In genomic region chr2L:9700454-9700853, dm6 we compare ENCODE assay signal across 4 fruit fly cellular contexts.
TF ChIP-seq lines count a peak whose summit lies in the region.

Gene pelo (plus strand): TSS chr2L:9700810.

TF ChIP-seq in whole organism, adult, 20 proteins besides CTCF, POLR2A, EP300 and RAD21 (continued from another document):
- TF ChIP-seq CG11617 (GFP tag; optimal IDR thresholded peaks at IDR 0.05; lab: Kevin White, UChicago) (peak; percentile 75), cnc (optimal IDR thresholded peaks at IDR 0.05; lab: Kevin White, UChicago) (no peak)

TF ChIP-seq in whole organism, embryonic, 481 proteins besides CTCF, POLR2A, EP300 and RAD21 (continued from another document and continues in another):
- no peak for TF ChIP-seq pita (GFP tag; optimal IDR thresholded peaks at IDR 0.05; lab: Kevin White, UChicago)
- TF ChIP-seq CG17568 (GFP tag; optimal IDR thresholded peaks at IDR 0.05; lab: Kevin White, UChicago): peak; percentile 28
- TF ChIP-seq CG10267 (tag; optimal IDR thresholded peaks at IDR 0.05; lab: Kevin White, UChicago): peak; percentile 74
- TF ChIP-seq ind (GFP tag; optimal IDR thresholded peaks at IDR 0.05; lab: Kevin White, UChicago): peak; percentile 56
- TF ChIP-seq sd (tag; optimal IDR thresholded peaks at IDR 0.05; lab: Kevin White, UChicago): peak; percentile 60
- TF ChIP-seq danr (GFP tag; IDR thresholded peaks at IDR 0.05; lab: Robert Waterston, UW): 0 out of 2 replicates have a peak, but pooled peaks have one; percentile 40
- TF ChIP-seq Xbp1 (GFP tag; optimal IDR thresholded peaks at IDR 0.05; lab: Kevin White, UChicago): peak; percentile 64
- TF ChIP-seq esg (GFP tag; conservative IDR thresholded peaks at IDR 0.05; lab: Robert Waterston, UW): peak; percentile 54
- peak; percentile 51 for TF ChIP-seq pzg (GFP tag; optimal IDR thresholded peaks at IDR 0.05; lab: Kevin White, UChicago)
- peak in 1 of 2 experiments; percentile 67 for TF ChIP-seq bsh (GFP tag; optimal IDR thresholded peaks at IDR 0.05; lab: Kevin White, UChicago)
- no peak for TF ChIP-seq chif (GFP tag; optimal IDR thresholded peaks at IDR 0.05; lab: Kevin White, UChicago)
- TF ChIP-seq CG14667 (GFP tag; IDR thresholded peaks at IDR 0.05; lab: Robert Waterston, UW): no peak
- peak; percentile 63 for TF ChIP-seq CG9727 (GFP tag; optimal IDR thresholded peaks at IDR 0.05; lab: Kevin White, UChicago)
- TF ChIP-seq BEAF-32 (GFP tag; optimal IDR thresholded peaks at IDR 0.05; lab: Kevin White, UChicago): peak; percentile 39
- peak; percentile 5 for TF ChIP-seq Mad (GFP tag; optimal IDR thresholded peaks at IDR 0.05; lab: Kevin White, UChicago)
- TF ChIP-seq Hsf (GFP tag; optimal IDR thresholded peaks at IDR 0.05; lab: Kevin White, UChicago): peak; percentile 14
- no peak for TF ChIP-seq CG5180 (GFP tag; optimal IDR thresholded peaks at IDR 0.05; lab: Kevin White, UChicago)
- peak; percentile 45 for TF ChIP-seq Oli (tag; optimal IDR thresholded peaks at IDR 0.05; lab: Kevin White, UChicago)
- TF ChIP-seq yki (optimal IDR thresholded peaks at IDR 0.05; lab: Kevin White, UChicago): no peak
- peak; percentile 35 for TF ChIP-seq tin (GFP tag; optimal IDR thresholded peaks at IDR 0.05; lab: Kevin White, UChicago)
- TF ChIP-seq CG10209 (GFP tag; optimal IDR thresholded peaks at IDR 0.05; lab: Kevin White, UChicago): peak; percentile 63
- no peak for TF ChIP-seq Doc3 (GFP tag; IDR thresholded peaks at IDR 0.05; lab: Robert Waterston, UW; ENCODE audit: partially characterized antibody)
- TF ChIP-seq MTF-1 (GFP tag; optimal IDR thresholded peaks at IDR 0.05; lab: Kevin White, UChicago; ENCODE audit: borderline replicate concordance): no peak
- peak; percentile 77 for TF ChIP-seq Xrp1 (GFP tag; IDR thresholded peaks at IDR 0.05; lab: Robert Waterston, UW)
- TF ChIP-seq CG13123 (GFP tag; optimal IDR thresholded peaks at IDR 0.05; lab: Kevin White, UChicago): peak; percentile 59
- peak; percentile 5 for TF ChIP-seq tio (GFP tag; optimal IDR thresholded peaks at IDR 0.05; lab: Kevin White, UChicago)
- TF ChIP-seq Bteb2 (GFP tag; optimal IDR thresholded peaks at IDR 0.05; lab: Kevin White, UChicago): peak; percentile 23
- peak; percentile 70 for TF ChIP-seq CG7839 (tag; optimal IDR thresholded peaks at IDR 0.05; lab: Kevin White, UChicago)
- TF ChIP-seq CG17328 (GFP tag; IDR thresholded peaks at IDR 0.05; lab: Robert Waterston, UW): peak; percentile 45
- peak; percentile 67 for TF ChIP-seq Chrac-16 (GFP tag; optimal IDR thresholded peaks at IDR 0.05; lab: Kevin White, UChicago)
- no peak for TF ChIP-seq CG14965 (GFP tag; optimal IDR thresholded peaks at IDR 0.05; lab: Kevin White, UChicago; ENCODE audit: borderline replicate concordance)
- peak; percentile 53; the same call in 2 of the 3 replicates for TF ChIP-seq ci (GFP tag; IDR thresholded peaks at IDR 0.05; lab: Robert Waterston, UW)
- TF ChIP-seq az2 (GFP tag; optimal IDR thresholded peaks at IDR 0.05; lab: Kevin White, UChicago): peak; percentile 59
- TF ChIP-seq Asciz (GFP tag; optimal IDR thresholded peaks at IDR 0.05; lab: Kevin White, UChicago): peak; percentile 48
- TF ChIP-seq CG11456 (GFP tag; IDR thresholded peaks at IDR 0.05; lab: Robert Waterston, UW): peak; percentile 37; the same call in 1 of the 3 replicates
- no peak for TF ChIP-seq rib (GFP tag; IDR thresholded peaks at IDR 0.05; lab: Robert Waterston, UW)
- TF ChIP-seq emc (GFP tag; optimal IDR thresholded peaks at IDR 0.05; lab: Kevin White, UChicago): no peak
- TF ChIP-seq eyg (GFP tag; optimal IDR thresholded peaks at IDR 0.05; lab: Kevin White, UChicago): no peak
- TF ChIP-seq tap (tag; optimal IDR thresholded peaks at IDR 0.05; lab: Kevin White, UChicago): peak; percentile 24
- TF ChIP-seq zf30C (GFP tag; optimal IDR thresholded peaks at IDR 0.05; lab: Kevin White, UChicago): no peak
- TF ChIP-seq B-H1 (GFP tag; IDR thresholded peaks at IDR 0.05; lab: Robert Waterston, UW): peak; percentile 35; the same call in 2 of the 3 replicates
- no peak for TF ChIP-seq ham (GFP tag; IDR thresholded peaks at IDR 0.05; lab: Robert Waterston, UW)

TF ChIP-seq in whole organism, prepupa, 60 proteins besides CTCF, POLR2A, EP300 and RAD21 (continued from another document):
- peak; percentile 45 for TF ChIP-seq lz (GFP tag; optimal IDR thresholded peaks at IDR 0.05; lab: Kevin White, UChicago)
- no peak for TF ChIP-seq CG6808 (GFP tag; optimal IDR thresholded peaks at IDR 0.05; lab: Kevin White, UChicago)
- no peak for TF ChIP-seq spab (GFP tag; optimal IDR thresholded peaks at IDR 0.05; lab: Kevin White, UChicago)
- peak; percentile 43 for TF ChIP-seq pdm3 (GFP tag; optimal IDR thresholded peaks at IDR 0.05; lab: Kevin White, UChicago)
- peak; percentile 21 for TF ChIP-seq CG8632 (GFP tag; optimal IDR thresholded peaks at IDR 0.05; lab: Kevin White, UChicago)
- peak; percentile 39 for TF ChIP-seq cyc (GFP tag; optimal IDR thresholded peaks at IDR 0.05; lab: Kevin White, UChicago)
- no peak for TF ChIP-seq Blimp-1 (GFP tag; optimal IDR thresholded peaks at IDR 0.05; lab: Kevin White, UChicago)
- peak in 1 of 2 experiments; percentile 32 for TF ChIP-seq ss (GFP tag; optimal IDR thresholded peaks at IDR 0.05; lab: Kevin White, UChicago)
- TF ChIP-seq CG6854 (GFP tag; optimal IDR thresholded peaks at IDR 0.05; lab: Kevin White, UChicago): peak; percentile 9
- TF ChIP-seq svp (GFP tag; lab: Kevin White, UChicago): peak; percentile 88
- TF ChIP-seq CG3032 (tag; optimal IDR thresholded peaks at IDR 0.05; lab: Kevin White, UChicago): peak; percentile 48
- TF ChIP-seq dsx (GFP tag; optimal IDR thresholded peaks at IDR 0.05; lab: Kevin White, UChicago; ENCODE audit: poor library complexity, severe bottlenecking): peak; percentile 7
- TF ChIP-seq Met (GFP tag; optimal IDR thresholded peaks at IDR 0.05; lab: Kevin White, UChicago): peak; percentile 51
- no peak for TF ChIP-seq Sox15 (GFP tag; optimal IDR thresholded peaks at IDR 0.05; lab: Kevin White, UChicago)
- TF ChIP-seq CG1621 (tag; optimal IDR thresholded peaks at IDR 0.05; lab: Kevin White, UChicago): peak; percentile 29
- TF ChIP-seq CG31627 (GFP tag; optimal IDR thresholded peaks at IDR 0.05; lab: Kevin White, UChicago): peak; percentile 30
- TF ChIP-seq achi (GFP tag; optimal IDR thresholded peaks at IDR 0.05; lab: Kevin White, UChicago): peak; percentile 44
- no peak for TF ChIP-seq Hr38 (GFP tag; optimal IDR thresholded peaks at IDR 0.05; lab: Kevin White, UChicago)
- TF ChIP-seq dac (GFP tag; optimal IDR thresholded peaks at IDR 0.05; lab: Kevin White, UChicago): no peak
- TF ChIP-seq CG15336 (GFP tag; IDR thresholded peaks at IDR 0.05; lab: Robert Waterston, UW): no peak
- TF ChIP-seq Ets21C (GFP tag; optimal IDR thresholded peaks at IDR 0.05; lab: Kevin White, UChicago): no peak
- TF ChIP-seq CG10631 (GFP tag; optimal IDR thresholded peaks at IDR 0.05; lab: Kevin White, UChicago): peak; percentile 52
- TF ChIP-seq vri (GFP tag; optimal IDR thresholded peaks at IDR 0.05; lab: Kevin White, UChicago): peak; percentile 41
- TF ChIP-seq CG11762 (GFP tag; optimal IDR thresholded peaks at IDR 0.05; lab: Kevin White, UChicago; ENCODE audit: insufficient read depth): peak; percentile 9
- peak; percentile 50; the same call in 1 of the 3 replicates for TF ChIP-seq CG6163 (GFP tag; IDR thresholded peaks at IDR 0.05; lab: Robert Waterston, UW)
- peak; percentile 41 for TF ChIP-seq fkh (GFP tag; optimal IDR thresholded peaks at IDR 0.05; lab: Kevin White, UChicago)
- no peak for TF ChIP-seq Hr39 (GFP tag; optimal IDR thresholded peaks at IDR 0.05; lab: Kevin White, UChicago)
- no peak for TF ChIP-seq fd85E (GFP tag; optimal IDR thresholded peaks at IDR 0.05; lab: Kevin White, UChicago)
- TF ChIP-seq Sox14 (GFP tag; optimal IDR thresholded peaks at IDR 0.05; lab: Kevin White, UChicago): peak; percentile 22
- TF ChIP-seq net (GFP tag; optimal IDR thresholded peaks at IDR 0.05; lab: Kevin White, UChicago): no peak
- TF ChIP-seq Lpt (GFP tag; optimal IDR thresholded peaks at IDR 0.05; lab: Kevin White, UChicago): no peak
- peak; percentile 9 for TF ChIP-seq Sox102F (GFP tag; optimal IDR thresholded peaks at IDR 0.05; lab: Kevin White, UChicago)
- TF ChIP-seq salr (GFP tag; optimal IDR thresholded peaks at IDR 0.05; lab: Kevin White, UChicago): no peak
- TF ChIP-seq eg (GFP tag; IDR thresholded peaks at IDR 0.05; lab: Robert Waterston, UW): no peak
- TF ChIP-seq CG11902 (GFP tag; optimal IDR thresholded peaks at IDR 0.05; lab: Kevin White, UChicago): no peak
- TF ChIP-seq Eip78C (GFP tag; lab: Kevin White, UChicago): peak; percentile 60
- peak; percentile 51 for TF ChIP-seq CG32006 (GFP tag; optimal IDR thresholded peaks at IDR 0.05; lab: Kevin White, UChicago)
- TF ChIP-seq CG8319 (GFP tag; optimal IDR thresholded peaks at IDR 0.05; lab: Kevin White, UChicago): no peak
- TF ChIP-seq CG9139 (GFP tag; optimal IDR thresholded peaks at IDR 0.05; lab: Kevin White, UChicago): no peak
- peak; percentile 53; the same call in 1 of the 3 replicates for TF ChIP-seq CG8119 (GFP tag; IDR thresholded peaks at IDR 0.05; lab: Robert Waterston, UW)

TF ChIP-seq in whole organism, wandering third instar larva, 38 proteins besides CTCF, POLR2A, EP300 and RAD21 (continued from another document):
- TF ChIP-seq h (GFP tag; optimal IDR thresholded peaks at IDR 0.05; lab: Kevin White, UChicago) (peak; percentile 58), N (GFP tag; optimal IDR thresholded peaks at IDR 0.05; lab: Kevin White, UChicago) (no peak), Dfd (GFP tag; optimal IDR thresholded peaks at IDR 0.05; lab: Kevin White, UChicago) (no peak)
